Fruit fly (Drosophila melanogaster) whole organism, wandering third instar larva: ENCODE measurements around the gene CG10064.

Experiments used
- Dif ChIP-seq: fragments of 200-275, 200-300 bp; sonication (Bioruptor generic); optimal IDR thresholded peaks from 2 replicates; lab custom pipeline; 2018; ENCODE audit warnings: missing biosample characterization, missing genetic modification characterization; ENCODE audit not compliant: partially characterized antibody
- Hr78 ChIP-seq: fragments of >200 bp; optimal IDR thresholded peaks from 2 replicates; lab custom pipeline; 2017; ENCODE audit warnings: missing biosample characterization, missing genetic modification characterization
- OdsH ChIP-seq: fragments of 200-800 bp; sonication (Bioruptor generic); optimal IDR thresholded peaks from 2 replicates; lab custom pipeline; 2016; ENCODE audit warnings: missing biosample characterization, mild to moderate bottlenecking, missing genetic modification characterization
- br ChIP-seq: fragments of 200-800 bp; sonication (Bioruptor generic); optimal IDR thresholded peaks from 2 replicates; lab custom pipeline; 2016; ENCODE audit warnings: missing biosample characterization, missing genetic modification characterization
- dl ChIP-seq, 2 experiments: fragments of 175-275, 200-275 bp in 1 of 2; fragments of 200-275 bp in 1 of 2; sonication (Bioruptor generic); optimal IDR thresholded peaks; lab custom pipeline; 2018; ENCODE audit warnings: mild to moderate bottlenecking in 2 of 2, missing biosample characterization in 2 of 2, missing genetic modification characterization in 2 of 2, moderate library complexity in 2 of 2; ENCODE audit not compliant: partially characterized antibody in 2 of 2, insufficient read depth in 1 of 2
- dsf ChIP-seq: sonication (Bioruptor generic); optimal IDR thresholded peaks from 2 replicates; lab custom pipeline; 2016; ENCODE audit warnings: missing biosample characterization, missing genetic modification characterization, borderline replicate concordance
- fru ChIP-seq: fragments of 200-800 bp; sonication (Bioruptor generic); optimal IDR thresholded peaks from 3 replicates; lab custom pipeline; 2016; ENCODE audit warnings: missing biosample characterization, mild to moderate bottlenecking, missing genetic modification characterization
- h ChIP-seq: fragments of 200-800 bp; sonication (Bioruptor generic); optimal IDR thresholded peaks from 3 replicates; lab custom pipeline; 2016; ENCODE audit warnings: missing biosample characterization, mild to moderate bottlenecking, missing genetic modification characterization
- lola ChIP-seq: fragments of >200 bp; optimal IDR thresholded peaks from 2 replicates; lab custom pipeline; 2017; ENCODE audit warnings: missing biosample characterization, missing genetic modification characterization
- psq ChIP-seq: fragments of 200-800 bp; sonication (Bioruptor generic); optimal IDR thresholded peaks from 3 replicates; lab custom pipeline; 2017; ENCODE audit warnings: missing biosample characterization, mild to moderate bottlenecking, missing genetic modification characterization, moderate library complexity
- tai ChIP-seq: sonication (Bioruptor generic); optimal IDR thresholded peaks from 2 replicates; lab custom pipeline; 2016; ENCODE audit warnings: missing biosample characterization, missing genetic modification characterization

DNA sequence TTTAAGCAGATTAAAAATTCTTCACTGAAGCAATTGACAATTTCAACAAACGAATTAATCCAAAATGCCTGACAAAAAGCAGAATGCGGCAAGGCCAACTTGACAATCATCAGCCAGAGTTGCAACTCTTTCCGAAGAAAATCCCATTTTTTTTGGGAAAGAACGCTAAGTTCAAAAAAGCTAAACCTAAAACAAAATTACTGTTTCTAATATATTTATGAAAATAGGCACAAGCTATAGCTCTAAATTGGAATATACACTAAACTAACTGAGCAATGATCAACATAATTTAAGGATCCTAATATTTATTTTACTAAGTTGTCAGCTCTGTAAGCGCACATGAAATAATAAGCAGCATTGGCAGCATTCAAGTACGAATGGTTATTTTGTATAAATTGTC is 4.7 kb upstream of the CG10064 start, which contains the start of gene CG10063:
- TF ChIP-seq Hr78 (no peak), lola (GFP tag; lab: Kevin White, UChicago) (no peak), dsf (GFP tag; lab: Kevin White, UChicago) (no peak), h (GFP tag; lab: Kevin White, UChicago) (no peak), dl (GFP tag; optimal IDR thresholded peaks at IDR 0.05; lab: Kevin White, UChicago; ENCODE audit: insufficient read depth in 1 of 2, partially characterized antibody in 2 of 2) (no peak), psq (no peak), tai (GFP tag; lab: Kevin White, UChicago) (no peak), fru (no peak), br (GFP tag; lab: Kevin White, UChicago) (no peak), Dif (GFP tag; lab: Kevin White, UChicago) (no peak), OdsH (GFP tag; lab: Kevin White, UChicago) (no peak)
